Worm (Caenorhabditis elegans) whole organism, young adult: Measurements from ENCODE around the gene Y39A1A.24.
A peak's percentile ranks its signal among the peaks of the same experiment; 100 is the strongest.

Experiments used
- C17E4.6 ChIP-seq: fragments of 200-800 bp; sonication (Bioruptor generic); IDR thresholded peaks from 2 replicates; pipeline ENCODE4 v1.3.6; 2022; ENCODE audit warnings: missing genetic modification reagents, missing genetic modification characterization, missing compliant biosample characterization
- F10E7.11 ChIP-seq: sonication (generic microtip); optimal IDR thresholded peaks from 2 replicates; lab custom pipeline; 2017; ENCODE audit warnings: mild to moderate bottlenecking, missing genetic modification characterization, moderate library complexity, missing compliant biosample characterization
- F33H1.4 ChIP-seq: fragments of 200-800 bp; sonication (Bioruptor generic); IDR thresholded peaks from 2 replicates; pipeline ENCODE4 v1.3.6; 2022; ENCODE audit warnings: missing genetic modification reagents, missing genetic modification characterization, missing compliant biosample characterization
- F39B2.1 ChIP-seq: fragments of 200-800 bp; sonication (Bioruptor generic); IDR thresholded peaks from 2 replicates; pipeline ENCODE4 v1.3.6; 2022; ENCODE audit warnings: missing genetic modification reagents, missing genetic modification characterization, missing compliant biosample characterization
- F57A8.1 ChIP-seq: fragments of 200-800 bp; sonication (Bioruptor generic); optimal IDR thresholded peaks from 2 replicates; lab custom pipeline; 2018; ENCODE audit warnings: mild to moderate bottlenecking, missing genetic modification characterization, moderate library complexity, missing compliant biosample characterization
- Y53F4B.3 ChIP-seq: fragments of 200-800 bp; sonication (Bioruptor generic); IDR thresholded peaks from 2 replicates; pipeline ENCODE4 v1.3.6; 2022; ENCODE audit warnings: missing genetic modification reagents, missing genetic modification characterization, missing compliant biosample characterization
- Y56A3A.18 ChIP-seq: fragments of 200-800 bp; sonication (Bioruptor generic); IDR thresholded peaks from 2 replicates; pipeline ENCODE4 v1.3.6; 2022; ENCODE audit warnings: missing genetic modification reagents, missing genetic modification characterization, missing compliant biosample characterization
- aptf-3 ChIP-seq: fragments of 200-800 bp; sonication (Bioruptor generic); IDR thresholded peaks from 2 replicates; pipeline ENCODE4 v1.3.6; 2022; ENCODE audit warnings: missing genetic modification characterization, missing compliant biosample characterization
- atf-7 ChIP-seq: sonication (generic microtip); optimal IDR thresholded peaks from 2 replicates; lab custom pipeline; 2017; ENCODE audit warnings: mild to moderate bottlenecking, missing genetic modification characterization, missing compliant biosample characterization
- cebp-1 ChIP-seq, 2 experiments: fragments of 200-800 bp in 1 of 2; sonication (Bioruptor generic) in 1 of 2; sonication (generic microtip) in 1 of 2; IDR thresholded peaks in 1 of 2; optimal IDR thresholded peaks in 1 of 2; 2 replicates each; pipeline versions ENCODE4 v1.3.6 to Lab custom; 2017 to 2022; ENCODE audit warnings: missing compliant biosample characterization in 2 of 2, missing genetic modification characterization in 2 of 2, mild to moderate bottlenecking in 1 of 2, missing genetic modification reagents in 1 of 2, moderate library complexity in 1 of 2
- ceh-58 ChIP-seq: fragments of 200-800 bp; sonication (Bioruptor generic); IDR thresholded peaks from 2 replicates; pipeline ENCODE4 v1.3.6; 2022; ENCODE audit warnings: missing genetic modification characterization, missing compliant biosample characterization
- chd-7 ChIP-seq: sonication (generic microtip); optimal IDR thresholded peaks from 2 replicates; lab custom pipeline; 2016; ENCODE audit warnings: mild to moderate bottlenecking, missing genetic modification characterization, moderate library complexity, missing compliant biosample characterization
- die-1 ChIP-seq: sonication (generic microtip); optimal IDR thresholded peaks from 2 replicates; lab custom pipeline; 2016; ENCODE audit warnings: missing genotype, mild to moderate bottlenecking, missing genetic modification characterization, missing compliant biosample characterization
- dox-1 ChIP-seq: fragments of 200-800 bp; sonication (Bioruptor generic); IDR thresholded peaks from 2 replicates; pipeline ENCODE4 v1.3.6; 2022; ENCODE audit warnings: missing genetic modification reagents, missing genetic modification characterization, missing compliant biosample characterization
- dpl-1 ChIP-seq: fragments of 150-350 bp; optimal IDR thresholded peaks from 2 replicates; lab custom pipeline; 2014; ENCODE audit warnings: missing biosample characterization, missing genetic modification reagents, missing genetic modification characterization
- efl-1 ChIP-seq: fragments of 150-350 bp; optimal IDR thresholded peaks from 2 replicates; lab custom pipeline; 2014; ENCODE audit warnings: missing biosample characterization, missing genetic modification reagents, missing genetic modification characterization
- egl-18 ChIP-seq: fragments of 200-800 bp; sonication (Bioruptor generic); IDR thresholded peaks from 2 replicates; pipeline ENCODE4 v1.3.6; 2022; ENCODE audit warnings: missing genetic modification reagents, missing genetic modification characterization, missing compliant biosample characterization
- egrh-3 ChIP-seq: fragments of 200-800 bp; sonication (Bioruptor generic); IDR thresholded peaks from 2 replicates; pipeline ENCODE4 v1.3.6; 2022; ENCODE audit warnings: missing genetic modification reagents, missing genetic modification characterization, missing compliant biosample characterization
- him-1 ChIP-seq: sonication (generic microtip); optimal IDR thresholded peaks from 2 replicates; lab custom pipeline; 2016; ENCODE audit warnings: missing genotype, missing genetic modification reagents, missing genetic modification characterization, missing compliant biosample characterization
- hlh-12 ChIP-seq: sonication (generic microtip); optimal IDR thresholded peaks from 2 replicates; lab custom pipeline; 2016; ENCODE audit warnings: missing genetic modification characterization, missing compliant biosample characterization
- hlh-26 ChIP-seq: fragments of 200-800 bp; sonication (Bioruptor generic); conservative IDR thresholded peaks from 2 replicates; pipeline ENCODE4 v1.3.6; 2022; ENCODE audit warnings: missing genetic modification reagents, missing genetic modification characterization, missing compliant biosample characterization
- hmg-1.2 ChIP-seq: fragments of 200-800 bp; sonication (Bioruptor generic); IDR thresholded peaks from 2 replicates; pipeline ENCODE4 v1.3.6; 2022; ENCODE audit warnings: missing genetic modification reagents, missing genetic modification characterization, missing compliant biosample characterization
- hsf-1 ChIP-seq: fragments of 200-800 bp; sonication (Bioruptor generic); IDR thresholded peaks from 2 replicates; pipeline ENCODE4 v1.3.6; 2022; ENCODE audit warnings: missing genetic modification reagents, missing genetic modification characterization, missing compliant biosample characterization
- let-526 ChIP-seq: fragments of 200-800 bp; sonication (Bioruptor generic); IDR thresholded peaks from 2 replicates; pipeline ENCODE4 v1.3.6; 2022; ENCODE audit warnings: missing genetic modification reagents, missing genetic modification characterization, missing compliant biosample characterization
- let-607 ChIP-seq, 2 experiments: fragments of 200-800 bp in 1 of 2; sonication (Bioruptor generic) in 1 of 2; sonication (generic microtip) in 1 of 2; optimal IDR thresholded peaks; 2 replicates each; lab custom pipeline; 2016 to 2018; ENCODE audit warnings: mild to moderate bottlenecking in 2 of 2, missing compliant biosample characterization in 2 of 2, missing genetic modification characterization in 2 of 2, moderate library complexity in 2 of 2, missing genotype in 1 of 2
- lin-54 ChIP-seq: fragments of 200-800 bp; sonication (Bioruptor generic); optimal IDR thresholded peaks from 2 replicates; lab custom pipeline; 2018; ENCODE audit warnings: mild to moderate bottlenecking, missing genetic modification characterization, missing compliant biosample characterization
- lsl-1 ChIP-seq: fragments of 200-800 bp; sonication (Bioruptor generic); optimal IDR thresholded peaks from 2 replicates; lab custom pipeline; 2018; ENCODE audit warnings: mild to moderate bottlenecking, missing genetic modification characterization, moderate library complexity, missing compliant biosample characterization
- lsy-27 ChIP-seq: sonication (generic microtip); optimal IDR thresholded peaks from 2 replicates; lab custom pipeline; 2017; ENCODE audit warnings: missing genetic modification characterization, mild to moderate bottlenecking, missing compliant biosample characterization, antibody characterized with exemption, missing genotype, borderline replicate concordance; ENCODE audit not compliant: insufficient read depth
- madf-3 ChIP-seq: fragments of 200-800 bp; sonication (Bioruptor generic); IDR thresholded peaks from 2 replicates; pipeline ENCODE4 v1.3.6; 2022; ENCODE audit warnings: missing genetic modification reagents, missing genetic modification characterization, missing compliant biosample characterization
- madf-6 ChIP-seq: fragments of 200-800 bp; sonication (Bioruptor generic); IDR thresholded peaks from 2 replicates; pipeline ENCODE4 v1.3.6; 2022; ENCODE audit warnings: missing genetic modification reagents, missing genetic modification characterization, missing compliant biosample characterization
- madf-8 ChIP-seq: fragments of 200-800 bp; sonication (Bioruptor generic); conservative IDR thresholded peaks from 2 replicates; pipeline ENCODE4 v1.3.6; 2022; ENCODE audit warnings: missing genetic modification reagents, missing genetic modification characterization, missing compliant biosample characterization
- mel-28 ChIP-seq: sonication (generic microtip); optimal IDR thresholded peaks from 2 replicates; lab custom pipeline; 2016; ENCODE audit warnings: borderline replicate concordance, mild to moderate bottlenecking, missing genetic modification characterization, missing compliant biosample characterization
- nfya-2 ChIP-seq: fragments of 200-800 bp; sonication (Bioruptor generic); IDR thresholded peaks from 2 replicates; pipeline ENCODE4 v1.3.6; 2022; ENCODE audit warnings: missing genetic modification reagents, missing genetic modification characterization, missing compliant biosample characterization
- nhr-120 ChIP-seq: fragments of 200-800 bp; sonication (Bioruptor generic); IDR thresholded peaks from 2 replicates; pipeline ENCODE4 v1.3.6; 2022; ENCODE audit warnings: missing genetic modification characterization, missing compliant biosample characterization
- nhr-179 ChIP-seq: sonication (generic microtip); optimal IDR thresholded peaks from 2 replicates; lab custom pipeline; 2016; ENCODE audit warnings: mild to moderate bottlenecking, missing genetic modification characterization, missing compliant biosample characterization
- nhr-80 ChIP-seq: sonication (generic microtip); optimal IDR thresholded peaks from 2 replicates; lab custom pipeline; 2016; ENCODE audit warnings: missing genetic modification characterization, missing compliant biosample characterization
- nhr-90 ChIP-seq: sonication (generic microtip); optimal IDR thresholded peaks from 2 replicates; lab custom pipeline; 2016; ENCODE audit warnings: missing genotype, mild to moderate bottlenecking, missing genetic modification characterization, missing compliant biosample characterization
- rec-8 ChIP-seq, 2 experiments: sonication (generic microtip); optimal IDR thresholded peaks; 2 replicates each; lab custom pipeline; 2016; ENCODE audit warnings: mild to moderate bottlenecking in 2 of 2, missing genetic modification characterization in 2 of 2, missing genetic modification reagents in 2 of 2, missing genotype in 2 of 2, missing biosample characterization in 1 of 2, missing compliant biosample characterization in 1 of 2, moderate library complexity in 1 of 2
- sea-2 ChIP-seq: fragments of 200-800 bp; sonication (Bioruptor generic); IDR thresholded peaks from 2 replicates; pipeline ENCODE4 v1.3.6; 2022; ENCODE audit warnings: missing genetic modification characterization, missing compliant biosample characterization
- snpc-1.3 ChIP-seq: sonication (generic microtip); optimal IDR thresholded peaks from 2 replicates; lab custom pipeline; 2017; ENCODE audit warnings: missing genetic modification characterization, mild to moderate bottlenecking, missing compliant biosample characterization, antibody characterized with exemption, moderate library complexity, missing genotype, missing genetic modification reagents; ENCODE audit not compliant: insufficient read depth
- tbp1 ChIP-seq: fragments of 200-800 bp; sonication (Bioruptor generic); optimal IDR thresholded peaks from 2 replicates; lab custom pipeline; 2018; ENCODE audit warnings: mild to moderate bottlenecking, missing genetic modification characterization, missing compliant biosample characterization
- tbx-9 ChIP-seq: sonication (generic microtip); optimal IDR thresholded peaks from 2 replicates; lab custom pipeline; 2016; ENCODE audit warnings: borderline replicate concordance, missing genetic modification characterization, inconsistent platforms, missing compliant biosample characterization
- xnd-1 ChIP-seq: sonication (generic microtip); optimal IDR thresholded peaks from 2 replicates; lab custom pipeline; 2016; ENCODE audit warnings: missing genotype, missing genetic modification reagents, missing genetic modification characterization, missing compliant biosample characterization
- ztf-18 ChIP-seq: sonication (generic microtip); optimal IDR thresholded peaks from 2 replicates; lab custom pipeline; 2016; ENCODE audit warnings: missing genotype, mild to moderate bottlenecking, missing genetic modification characterization, missing compliant biosample characterization
- ztf-22 ChIP-seq: fragments of 200-800 bp; sonication (Bioruptor generic); optimal IDR thresholded peaks from 2 replicates; lab custom pipeline; 2018; ENCODE audit warnings: mild to moderate bottlenecking, missing genetic modification characterization, moderate library complexity, missing compliant biosample characterization
- ztf-25 ChIP-seq: fragments of 200-800 bp; sonication (Bioruptor generic); IDR thresholded peaks from 2 replicates; pipeline ENCODE4 v1.3.6; 2022; ENCODE audit warnings: missing genetic modification reagents, missing genetic modification characterization, missing compliant biosample characterization
- ztf-26 ChIP-seq: sonication (generic microtip); optimal IDR thresholded peaks from 2 replicates; lab custom pipeline; 2017; ENCODE audit warnings: missing genetic modification characterization, missing compliant biosample characterization
- ztf-28 ChIP-seq: fragments of 200-800 bp; sonication (Bioruptor generic); IDR thresholded peaks from 2 replicates; pipeline ENCODE4 v1.3.6; 2022; ENCODE audit warnings: missing genetic modification reagents, missing genetic modification characterization, missing compliant biosample characterization

Y39A1A.24 gene

ce11 chrIII:10600138-10600626, 12.3 kb upstream of the Y39A1A.24 start, which contains the start of gene epg-6 (continued):
- TF ChIP-seq hlh-12 = no peak
- peak; percentile 99 for TF ChIP-seq lsl-1 (GFP tag; lab: Kevin White, UChicago)
- no peak for TF ChIP-seq ztf-25 (GFP tag; lab: Robert Waterston, UW)
- no peak for TF ChIP-seq chd-7
- TF ChIP-seq snpc-1.3 (tag; lab: Kevin White, UChicago) = peak; percentile 58
- no peak for TF ChIP-seq let-607 (tag; optimal IDR thresholded peaks at IDR 0.05; lab: Kevin White, UChicago)
- no peak for TF ChIP-seq ceh-58 (GFP tag; lab: Robert Waterston, UW)
- TF ChIP-seq nfya-2 (GFP tag; lab: Robert Waterston, UW) = no peak
- TF ChIP-seq cebp-1 (GFP tag; IDR thresholded peaks at IDR 0.05; lab: Robert Waterston, UW) = no peak
- no peak for TF ChIP-seq cebp-1 (tag; optimal IDR thresholded peaks at IDR 0.05; lab: Kevin White, UChicago)
- TF ChIP-seq lsy-27 (tag; lab: Kevin White, UChicago) = no peak
- no peak for TF ChIP-seq ztf-26 (tag; lab: Kevin White, UChicago)
- no peak for TF ChIP-seq Y56A3A.18 (GFP tag; lab: Robert Waterston, UW)
- no peak for TF ChIP-seq ztf-18 (tag; lab: Kevin White, UChicago)
- TF ChIP-seq ztf-28 (GFP tag; lab: Robert Waterston, UW) = no peak
- no peak for TF ChIP-seq aptf-3
- no peak for TF ChIP-seq Y53F4B.3 (GFP tag; lab: Robert Waterston, UW)
- TF ChIP-seq nhr-80 (tag; lab: Kevin White, UChicago) = no peak
- 0 out of 2 replicates have a peak, but pooled peaks have one; percentile 28 for TF ChIP-seq hsf-1 (GFP tag; lab: Robert Waterston, UW)
- no peak for TF ChIP-seq F10E7.11
- TF ChIP-seq die-1 (tag; lab: Kevin White, UChicago) = no peak
- no peak for TF ChIP-seq C17E4.6 (GFP tag; lab: Robert Waterston, UW)
- TF ChIP-seq tbx-9 (tag; lab: Kevin White, UChicago) = no peak
- no peak for TF ChIP-seq sea-2
- peak; percentile 82 for TF ChIP-seq madf-8 (GFP tag; lab: Robert Waterston, UW)
- TF ChIP-seq nhr-120 (GFP tag; lab: Robert Waterston, UW) = no peak
- no peak for TF ChIP-seq let-526
- no peak for TF ChIP-seq F57A8.1
- peak; percentile 94 for TF ChIP-seq F33H1.4 (GFP tag; lab: Robert Waterston, UW)
- TF ChIP-seq him-1 (tag; lab: Kevin White, UChicago) = peak; percentile 50
- peak; percentile 54 for TF ChIP-seq lin-54 (GFP tag; lab: Kevin White, UChicago)
- TF ChIP-seq egrh-3 (GFP tag; lab: Robert Waterston, UW) = no peak
- peak; percentile 75 for TF ChIP-seq efl-1
- TF ChIP-seq nhr-90 (tag; lab: Kevin White, UChicago) = no peak
- peak; percentile 14 for TF ChIP-seq tbp1 (GFP tag; lab: Kevin White, UChicago)
- TF ChIP-seq xnd-1 (tag; lab: Kevin White, UChicago) = peak; percentile 94
- TF ChIP-seq hlh-26 (GFP tag; lab: Robert Waterston, UW) = no peak
- TF ChIP-seq rec-8 (tag; optimal IDR thresholded peaks at IDR 0.05; lab: Kevin White, UChicago) = no peak
- TF ChIP-seq egl-18 (GFP tag; lab: Robert Waterston, UW) = no peak

- TF ChIP-seq ceh-58 (GFP tag; lab: Robert Waterston, UW) = no peak
- TF ChIP-seq mel-28 (tag; lab: Kevin White, UChicago) = no peak
- TF ChIP-seq madf-3 (GFP tag; lab: Robert Waterston, UW) = no peak
- TF ChIP-seq nhr-179 = no peak
- no peak for TF ChIP-seq dox-1 (GFP tag; lab: Robert Waterston, UW)
- no peak for TF ChIP-seq madf-6 (GFP tag; lab: Robert Waterston, UW)
- TF ChIP-seq dpl-1 (GFP tag; lab: Kevin White, UChicago) = no peak
- TF ChIP-seq lsy-27 (tag; lab: Kevin White, UChicago) = no peak
- no peak for TF ChIP-seq tbp1 (GFP tag; lab: Kevin White, UChicago)
- no peak for TF ChIP-seq ztf-22 (GFP tag; lab: Kevin White, UChicago)
- no peak for TF ChIP-seq atf-7 (tag; lab: Kevin White, UChicago)
- no peak for TF ChIP-seq F39B2.1 (GFP tag; lab: Robert Waterston, UW)
- no peak for TF ChIP-seq hmg-1.2 (GFP tag; lab: Robert Waterston, UW)
These were observed 11.5 kb upstream of the Y39A1A.24 start for ce11 chrIII:10600894-10601293.
